Worm (Caenorhabditis elegans) whole organism, L1 larva: ENCODE data around the gene Y49E10.10.

Experiments
- blmp-1 ChIP-seq: fragments of 150-350 bp; optimal IDR thresholded peaks from 2 replicates; lab custom pipeline; 2014; ENCODE audit warnings: missing biosample characterization, missing genetic modification characterization
- fkh-10 ChIP-seq: sonication (generic microtip); optimal IDR thresholded peaks from 2 replicates; lab custom pipeline; 2017; ENCODE audit warnings: missing biosample characterization, missing genetic modification reagents, missing genetic modification characterization
- lin-13 ChIP-seq: fragments of 150-350 bp; optimal IDR thresholded peaks from 2 replicates; lab custom pipeline; 2014; ENCODE audit warnings: missing biosample characterization, missing genetic modification reagents, missing genetic modification characterization
- pqm-1 ChIP-seq: sonication (generic microtip); optimal IDR thresholded peaks from 3 replicates; lab custom pipeline; 2017; ENCODE audit warnings: missing biosample characterization, missing genetic modification characterization
- snu-23 ChIP-seq: sonication (generic microtip); optimal IDR thresholded peaks from 2 replicates; lab custom pipeline; 2016; ENCODE audit warnings: missing genetic modification characterization, missing compliant biosample characterization
- sox-4 ChIP-seq: sonication (generic microtip); optimal IDR thresholded peaks from 2 replicates; lab custom pipeline; 2016; ENCODE audit warnings: missing genetic modification characterization, missing compliant biosample characterization

ce11 chrIII:12443880-12444279, 48.6 kb downstream of the Y49E10.10 start:
- no peak for TF ChIP-seq pqm-1 (tag; lab: Kevin White, UChicago)
- no peak for TF ChIP-seq blmp-1 (tag; lab: Kevin White, UChicago)
- no peak for TF ChIP-seq fkh-10 (GFP tag; lab: Kevin White, UChicago)
- no peak for TF ChIP-seq sox-4 (tag; lab: Kevin White, UChicago)
- no peak for TF ChIP-seq lin-13 (GFP tag; lab: Kevin White, UChicago)
- TF ChIP-seq snu-23 (GFP tag; lab: Kevin White, UChicago): no peak
